Worm (Caenorhabditis elegans): ENCODE measurements around the gene C42D4.19.

- no peak for TF ChIP-seq nhr-28 (tag; optimal IDR thresholded peaks at IDR 0.05)
- TF ChIP-seq sem-2 (GFP tag; optimal IDR thresholded peaks at IDR 0.05), result no peak
- TF ChIP-seq nhr-12 (tag; optimal IDR thresholded peaks at IDR 0.05), result no peak
- no peak for TF ChIP-seq snpc-4 (tag; optimal IDR thresholded peaks at IDR 0.05)
- no peak for TF ChIP-seq mls-2 (tag; optimal IDR thresholded peaks at IDR 0.05)
- no peak for TF ChIP-seq nhr-237 (tag; optimal IDR thresholded peaks at IDR 0.05)
- TF ChIP-seq mep-1 (tag; optimal IDR thresholded peaks at IDR 0.05), result no peak
- TF ChIP-seq nhr-76 (tag; optimal IDR thresholded peaks at IDR 0.05), result no peak
- TF ChIP-seq ces-1 (GFP tag; optimal IDR thresholded peaks at IDR 0.05), result no peak
- TF ChIP-seq tbx-8 (GFP tag; optimal IDR thresholded peaks at IDR 0.05), result no peak
- no peak for TF ChIP-seq blmp-1 (tag; optimal IDR thresholded peaks at IDR 0.05)
- TF ChIP-seq ztf-11 (tag; optimal IDR thresholded peaks at IDR 0.05), result no peak
Measured at ce11 chrIV:7184597-7184996, 9.2 kb downstream of the C42D4.19 start, which contains the start of gene clec-179.

Data from whole organism, mixed stage, embryonic.